Fruit fly (Drosophila melanogaster) S2 (cell line): ENCODE measurements around the gene mTerf5.

Experiments used
- CG8478 ChIP-seq: fragments of >200 bp; optimal IDR thresholded peaks from 2 replicates; lab custom pipeline; 2018
- CTCF ChIP-seq, 2 experiments: fragments of >200 bp; optimal IDR thresholded peaks; 2 replicates each; lab custom pipeline; 2018

dm6 chr3R:18196622-18196990 is 26.9 kb downstream of the mTerf5 start:
- TF ChIP-seq CG8478 (no peak), CTCF (optimal IDR thresholded peaks at IDR 0.05; lab: Kevin White, UChicago) (no peak)
